Worm (Caenorhabditis elegans): Measurements from ENCODE around the gene mps-4.
A peak's percentile ranks its signal among the peaks of the same experiment; 100 is the strongest.

Gene mps-4

DNA sequence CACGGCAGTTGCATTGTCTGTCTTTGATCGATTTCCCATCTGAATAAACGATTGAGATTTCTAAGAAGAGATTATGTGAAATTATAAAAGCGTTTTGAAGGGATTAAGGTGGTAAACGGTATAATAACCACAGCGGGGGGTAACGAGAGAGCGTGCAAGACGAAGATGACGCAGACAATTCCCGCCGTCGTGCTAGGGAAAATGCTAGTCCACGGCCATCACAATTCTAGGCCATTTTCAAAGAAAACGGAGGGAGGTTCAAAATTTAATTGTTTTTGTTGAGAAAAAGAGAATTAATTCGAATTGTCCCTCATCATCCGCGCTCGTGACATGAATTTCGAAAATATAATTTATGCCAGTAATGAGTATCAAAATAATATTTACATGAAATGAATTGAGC is 47.5 kb upstream of the mps-4 start, which contains the start of gene F10E9.11 (continued):
- TF ChIP-seq sox-4 (tag; optimal IDR thresholded peaks at IDR 0.05) (peak; percentile 91), nhr-28 (tag; optimal IDR thresholded peaks at IDR 0.05) (no peak), hpl-2 (GFP tag; optimal IDR thresholded peaks at IDR 0.05) (no peak), egl-13 (tag; optimal IDR thresholded peaks at IDR 0.05) (peak; percentile 82), egl-27 (tag; optimal IDR thresholded peaks at IDR 0.05) (no peak), hlh-4 (tag; optimal IDR thresholded peaks at IDR 0.05) (no peak), dpl-1 (GFP tag; optimal IDR thresholded peaks at IDR 0.05) (peak; percentile 96), lin-13 (GFP tag; optimal IDR thresholded peaks at IDR 0.05) (peak; percentile 75), skn-1 (tag; optimal IDR thresholded peaks at IDR 0.05) (peak; percentile 76), rnt-1 (tag; optimal IDR thresholded peaks at IDR 0.05) (peak; percentile 98), ceh-88 (GFP tag; IDR thresholded peaks at IDR 0.05) (peak; percentile 53; the same call in 1 of the 2 replicates), mab-9 (GFP tag; IDR thresholded peaks at IDR 0.05) (no peak), ceh-8 (GFP tag; optimal IDR thresholded peaks at IDR 0.05) (peak; percentile 45), lin-39 (tag; optimal IDR thresholded peaks at IDR 0.05) (peak; percentile 49), ces-1 (GFP tag; optimal IDR thresholded peaks at IDR 0.05) (no peak), pag-3 (tag; optimal IDR thresholded peaks at IDR 0.05; ENCODE audit: borderline replicate concordance, insufficient read depth) (no peak), jun-1 (tag; optimal IDR thresholded peaks at IDR 0.05) (peak; percentile 76), irx-1 (tag; optimal IDR thresholded peaks at IDR 0.05) (peak; percentile 91), mep-1 (tag; optimal IDR thresholded peaks at IDR 0.05) (peak; percentile 95), unc-62 (GFP tag; optimal IDR thresholded peaks at IDR 0.05) (no peak), ztf-4 (tag; optimal IDR thresholded peaks at IDR 0.05) (peak; percentile 57), Y116A8C.19 (tag; optimal IDR thresholded peaks at IDR 0.05; ENCODE audit: borderline replicate concordance) (peak; percentile 57), lin-14 (GFP tag; optimal IDR thresholded peaks at IDR 0.05) (peak; percentile 85), elt-3 (tag; optimal IDR thresholded peaks at IDR 0.05) (peak in 3 of 6 experiments; percentile 25 to 52 (median 28)), nhr-85 (tag) (peak; percentile 96), C04F5.9 (tag; optimal IDR thresholded peaks at IDR 0.05) (peak; percentile 74), pax-3 (tag; optimal IDR thresholded peaks at IDR 0.05) (peak; percentile 88), nhr-71 (tag; optimal IDR thresholded peaks at IDR 0.05) (peak; percentile 93), nhr-77 (tag; optimal IDR thresholded peaks at IDR 0.05) (peak; percentile 36), C16A3.4 (tag; optimal IDR thresholded peaks at IDR 0.05) (peak; percentile 81), nhr-84 (tag; optimal IDR thresholded peaks at IDR 0.05) (no peak), zip-4 (GFP tag; optimal IDR thresholded peaks at IDR 0.05) (peak; percentile 48), lin-15B (tag; optimal IDR thresholded peaks at IDR 0.05) (no peak), ama-1 (optimal IDR thresholded peaks at IDR 0.05) (peak; percentile 62), ets-5 (GFP tag; IDR thresholded peaks at IDR 0.05) (no peak), nhr-11 (tag; optimal IDR thresholded peaks at IDR 0.05) (no peak), snu-23 (GFP tag; optimal IDR thresholded peaks at IDR 0.05) (peak; percentile 91), alr-1 (tag; optimal IDR thresholded peaks at IDR 0.05; ENCODE audit: borderline replicate concordance) (no peak), dsc-1 (tag; optimal IDR thresholded peaks at IDR 0.05) (peak; percentile 92), aha-1 (tag; optimal IDR thresholded peaks at IDR 0.05) (no peak), nhr-20 (tag; optimal IDR thresholded peaks at IDR 0.05) (peak; percentile 86), lsy-2 (tag; optimal IDR thresholded peaks at IDR 0.05) (peak; percentile 88 to 92), C34B4.2 (tag; optimal IDR thresholded peaks at IDR 0.05) (no peak), aly-2 (tag; optimal IDR thresholded peaks at IDR 0.05) (no peak), sup-37 (GFP tag; optimal IDR thresholded peaks at IDR 0.05) (no peak), zag-1 (tag; optimal IDR thresholded peaks at IDR 0.05) (no peak), nhr-12 (tag; optimal IDR thresholded peaks at IDR 0.05) (no peak), isw-1 (GFP tag; IDR thresholded peaks at IDR 0.05) (peak; percentile 76), vab-15 (tag; optimal IDR thresholded peaks at IDR 0.05) (peak; percentile 85), ztf-11 (tag; optimal IDR thresholded peaks at IDR 0.05) (peak in 1 of 2 experiments; percentile 91), tlp-1 (tag; optimal IDR thresholded peaks at IDR 0.05) (no peak), tbx-2 (tag; optimal IDR thresholded peaks at IDR 0.05) (peak; percentile 92), ceh-63 (GFP tag; optimal IDR thresholded peaks at IDR 0.05) (no peak), pqm-1 (tag; optimal IDR thresholded peaks at IDR 0.05) (no peak)

Data from whole organism, L1 larva.